Worm (Caenorhabditis elegans): ENCODE results near the gene Y38E10A.24.
A peak's percentile ranks its signal among the peaks of the same experiment; 100 is the strongest.

DNA sequence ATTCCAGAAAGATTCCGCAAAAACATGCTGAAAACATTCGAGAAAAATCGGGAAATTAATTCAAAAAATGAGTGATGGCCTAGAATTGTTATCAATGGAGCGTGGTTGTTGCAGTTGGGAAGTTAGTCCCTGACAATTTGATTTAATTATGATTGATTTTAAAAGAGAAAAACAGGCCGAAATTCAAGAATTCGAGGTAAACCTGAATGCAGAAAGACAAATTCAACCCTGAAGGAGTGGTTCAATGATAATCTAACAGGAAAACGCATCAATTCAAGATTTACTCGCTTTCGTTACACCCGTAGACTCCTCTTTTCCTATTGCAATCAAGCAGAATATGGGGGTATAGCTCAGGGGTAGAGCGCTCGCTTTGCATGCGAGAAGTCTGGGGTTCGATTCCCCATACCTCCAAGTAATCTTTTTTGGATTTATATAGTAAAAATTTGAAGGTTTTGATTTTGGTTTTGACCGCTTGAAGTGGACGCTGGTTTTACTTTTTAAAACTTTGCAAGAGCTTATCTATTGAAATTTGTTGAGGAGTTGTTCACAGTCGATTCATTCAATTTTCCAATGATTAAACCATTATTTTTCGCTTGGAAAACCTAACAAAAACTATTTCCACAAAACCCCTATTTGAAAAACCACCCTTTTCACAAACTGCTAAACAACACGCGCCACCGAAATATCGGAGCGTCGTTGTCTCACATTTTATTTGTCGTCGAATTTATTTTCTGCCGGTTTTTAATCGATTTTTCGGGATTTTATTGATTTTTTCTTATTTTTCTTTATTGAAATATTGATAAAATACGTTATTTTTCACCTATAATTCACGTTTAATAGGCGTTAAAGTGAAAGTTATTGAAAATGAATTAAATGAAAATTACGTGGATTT is 614 bp upstream of the Y38E10A.24 start:
- TF ChIP-seq ama-1 (optimal IDR thresholded peaks at IDR 0.05) (no peak), sea-1 (GFP tag; conservative IDR thresholded peaks at IDR 0.05) (0 out of 2 replicates have a peak, but pooled peaks have one; percentile 22), scrt-1 (GFP tag; IDR thresholded peaks at IDR 0.05) (peak; percentile 71)
